Fruit fly (Drosophila melanogaster): ENCODE measurements around the gene Mur18B.

DNA sequence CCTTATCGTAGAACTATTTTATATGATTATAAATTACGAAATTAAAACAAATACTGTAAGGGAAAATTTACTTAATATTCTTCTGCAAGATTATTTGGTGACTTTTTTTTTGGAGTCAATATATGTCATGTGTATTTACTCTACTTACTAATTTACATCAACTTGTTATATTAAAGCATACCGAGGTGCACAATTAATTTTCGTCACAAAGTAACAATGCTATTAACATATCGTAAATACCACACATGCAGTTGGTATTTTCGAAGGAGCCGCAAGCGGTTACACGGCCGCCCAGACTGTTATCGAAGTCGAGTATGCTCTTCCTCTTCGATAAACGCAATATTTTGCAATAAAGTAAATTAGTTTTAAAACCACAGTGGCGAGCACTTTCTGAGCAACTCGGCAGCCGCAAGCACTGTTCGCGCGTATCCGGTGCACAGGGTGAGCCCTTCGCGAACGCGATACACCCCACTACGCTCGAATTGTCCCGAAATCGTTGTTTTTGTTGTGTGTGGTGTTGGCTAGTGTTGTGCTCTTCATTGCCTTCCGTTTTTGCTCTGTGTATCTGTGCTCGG is 48.6 kb downstream of the Mur18B start, which contains the start of gene Vav:
- no peak for TF ChIP-seq jim (GFP tag; optimal IDR thresholded peaks at IDR 0.05)
- no peak for TF ChIP-seq CrebA (GFP tag; optimal IDR thresholded peaks at IDR 0.05; ENCODE audit: borderline replicate concordance)
- TF ChIP-seq h (GFP tag; optimal IDR thresholded peaks at IDR 0.05), result no peak

Data from whole organism, wandering third instar larva.